Worm (Caenorhabditis elegans): ENCODE results near the gene C25B8.8.

The C25B8.8 gene

ce11 chrX:6625275-6625674 is 15.5 kb downstream of the C25B8.8 start:
- TF ChIP-seq pha-2 (tag; optimal IDR thresholded peaks at IDR 0.05), result no peak
- peak; percentile 36 for TF ChIP-seq ref-2 (tag; optimal IDR thresholded peaks at IDR 0.05)
- TF ChIP-seq elt-2 (tag; optimal IDR thresholded peaks at IDR 0.05), result peak; percentile 63
- peak; percentile 46 for TF ChIP-seq tbx-2 (tag; optimal IDR thresholded peaks at IDR 0.05)

ce11 chrX:6630645-6631044 is 20.8 kb downstream of the C25B8.8 start:
- TF ChIP-seq lin-11 (tag; optimal IDR thresholded peaks at IDR 0.05) (no peak), fkh-6 (tag; optimal IDR thresholded peaks at IDR 0.05) (no peak), K02D7.2 (tag; optimal IDR thresholded peaks at IDR 0.05) (no peak), hlh-15 (tag; optimal IDR thresholded peaks at IDR 0.05) (no peak), ceh-2 (tag; optimal IDR thresholded peaks at IDR 0.05) (no peak), pat-9 (tag; optimal IDR thresholded peaks at IDR 0.05) (no peak)

- TF ChIP-seq fax-1 (tag; optimal IDR thresholded peaks at IDR 0.05), result no peak
- TF ChIP-seq ceh-22 (tag; optimal IDR thresholded peaks at IDR 0.05), result no peak
- TF ChIP-seq pha-4 (tag; optimal IDR thresholded peaks at IDR 0.05), result no peak
- TF ChIP-seq ets-4 (tag; optimal IDR thresholded peaks at IDR 0.05), result no peak
- TF ChIP-seq ceh-2 (tag; optimal IDR thresholded peaks at IDR 0.05), result no peak
- TF ChIP-seq unc-42 (tag; optimal IDR thresholded peaks at IDR 0.05), result no peak
- TF ChIP-seq pqm-1 (tag; optimal IDR thresholded peaks at IDR 0.05), result no peak
- TF ChIP-seq unc-86 (tag; optimal IDR thresholded peaks at IDR 0.05), result no peak
- no peak for TF ChIP-seq pax-1 (tag; optimal IDR thresholded peaks at IDR 0.05)
- TF ChIP-seq ceh-19 (GFP tag; optimal IDR thresholded peaks at IDR 0.05), result no peak
- TF ChIP-seq sox-4 (tag; optimal IDR thresholded peaks at IDR 0.05), result no peak
- TF ChIP-seq T23F11.4 (GFP tag; optimal IDR thresholded peaks at IDR 0.05), result no peak
- no peak for TF ChIP-seq odd-2 (tag; optimal IDR thresholded peaks at IDR 0.05)
Measured at ce11 chrX:6631437-6631836, 21.6 kb downstream of the C25B8.8 start, which contains the start of gene aexr-2. TSS of gene aexr-2 (minus strand) at chrX:6631537.

- TF ChIP-seq ceh-45 (GFP tag; IDR thresholded peaks at IDR 0.05) (no peak), tbx-7 (tag; optimal IDR thresholded peaks at IDR 0.05) (no peak), ceh-22 (tag; optimal IDR thresholded peaks at IDR 0.05) (no peak), sdc-2 (tag; optimal IDR thresholded peaks at IDR 0.05) (no peak), pat-9 (tag; optimal IDR thresholded peaks at IDR 0.05) (no peak), Y22D7AL.16 (tag; optimal IDR thresholded peaks at IDR 0.05) (no peak), ceh-19 (GFP tag; optimal IDR thresholded peaks at IDR 0.05) (no peak), hlh-30 (tag; optimal IDR thresholded peaks at IDR 0.05; ENCODE audit: insufficient read depth) (no peak)
Measured at ce11 chrX:6635173-6635572, 25.4 kb downstream of the C25B8.8 start, which contains the start of gene aexr-1. TSS of gene aexr-1 (minus strand) at chrX:6635273.

ce11 chrX:6637933-6638332 is 28.1 kb downstream of the C25B8.8 start:
- no peak for TF ChIP-seq ahr-1 (tag; optimal IDR thresholded peaks at IDR 0.05)
- TF ChIP-seq ceh-6 (GFP tag; optimal IDR thresholded peaks at IDR 0.05), result no peak
- TF ChIP-seq dmd-4 (tag; optimal IDR thresholded peaks at IDR 0.05; ENCODE audit: borderline replicate concordance), result no peak
- no peak for TF ChIP-seq npax-4 (tag; optimal IDR thresholded peaks at IDR 0.05)
- no peak for TF ChIP-seq dve-1 (tag; optimal IDR thresholded peaks at IDR 0.05)
- TF ChIP-seq hlh-30 (tag; optimal IDR thresholded peaks at IDR 0.05; ENCODE audit: insufficient read depth), result no peak
- no peak for TF ChIP-seq unc-86 (tag; optimal IDR thresholded peaks at IDR 0.05)
- no peak for TF ChIP-seq ref-2 (tag; optimal IDR thresholded peaks at IDR 0.05)
- TF ChIP-seq unc-3 (GFP tag; conservative IDR thresholded peaks at IDR 0.05), result no peak
- no peak for TF ChIP-seq unc-3 (tag; optimal IDR thresholded peaks at IDR 0.05)
- TF ChIP-seq elt-2 (tag; optimal IDR thresholded peaks at IDR 0.05), result no peak
- no peak for TF ChIP-seq ceh-9 (tag; optimal IDR thresholded peaks at IDR 0.05)
- TF ChIP-seq madf-2 (tag; optimal IDR thresholded peaks at IDR 0.05), result no peak
